Worm (Caenorhabditis elegans) whole organism, L1 larva: ENCODE results near the gene F18E9.1.
"Not testable (repeated sequence)": the region's sequence is repeated elsewhere in the genome, so short reads cannot be mapped to it uniquely, and the experiment has no call there.

Experiments
- C04F5.9 ChIP-seq: sonication (generic microtip); optimal IDR thresholded peaks from 2 replicates; lab custom pipeline; 2016; ENCODE audit warnings: missing genetic modification characterization, missing compliant biosample characterization
- C34B4.2 ChIP-seq: sonication (generic microtip); optimal IDR thresholded peaks from 2 replicates; lab custom pipeline; 2017; ENCODE audit warnings: mild to moderate bottlenecking, missing genetic modification characterization, missing compliant biosample characterization
- aha-1 ChIP-seq: fragments of 150-350 bp; optimal IDR thresholded peaks from 2 replicates; lab custom pipeline; 2014; ENCODE audit warnings: missing biosample characterization, missing genetic modification characterization
- blmp-1 ChIP-seq: fragments of 150-350 bp; optimal IDR thresholded peaks from 2 replicates; lab custom pipeline; 2014; ENCODE audit warnings: missing biosample characterization, missing genetic modification characterization
- ceh-63 ChIP-seq: fragments of 200-800 bp; sonication (Bioruptor generic); optimal IDR thresholded peaks from 2 replicates; lab custom pipeline; 2018; ENCODE audit warnings: mild to moderate bottlenecking, missing genetic modification characterization, missing compliant biosample characterization
- ceh-90 ChIP-seq: sonication (generic microtip); optimal IDR thresholded peaks from 2 replicates; lab custom pipeline; 2016; ENCODE audit warnings: missing genetic modification characterization, missing compliant biosample characterization
- efl-1 ChIP-seq, 4 experiments: fragments of 150-350 bp; optimal IDR thresholded peaks in 3 of 4; peaks in 1 of 4; 1 replicate in 1 of 4; 2 replicates in 3 of 4; lab custom pipeline; 2014; ENCODE audit warnings: missing biosample characterization in 2 of 4, missing genetic modification characterization in 2 of 4, missing genetic modification reagents in 2 of 4
- egl-13 ChIP-seq: sonication (generic microtip); optimal IDR thresholded peaks from 2 replicates; lab custom pipeline; 2016; ENCODE audit warnings: missing genotype, missing genetic modification reagents, missing genetic modification characterization, missing compliant biosample characterization
- fkh-10 ChIP-seq: sonication (generic microtip); optimal IDR thresholded peaks from 2 replicates; lab custom pipeline; 2017; ENCODE audit warnings: missing biosample characterization, missing genetic modification reagents, missing genetic modification characterization
- fkh-4 ChIP-seq: sonication (generic microtip); optimal IDR thresholded peaks from 2 replicates; lab custom pipeline; 2016; ENCODE audit warnings: missing compliant biosample characterization, missing genetic modification characterization, borderline replicate concordance
- fos-1 ChIP-seq: fragments of 150-350 bp; optimal IDR thresholded peaks from 2 replicates; lab custom pipeline; 2014; ENCODE audit warnings: missing biosample characterization, missing genetic modification characterization
- grh-1 ChIP-seq: fragments of 200-800 bp; sonication (Bioruptor generic); IDR thresholded peaks from 2 replicates; pipeline ENCODE4 v1.3.6; 2022; ENCODE audit warnings: missing genetic modification reagents, missing genetic modification characterization, missing compliant biosample characterization
- hlh-17 ChIP-seq: fragments of 200-800 bp; sonication (Bioruptor generic); optimal IDR thresholded peaks from 2 replicates; lab custom pipeline; 2018; ENCODE audit warnings: missing genetic modification characterization, mild to moderate bottlenecking, missing compliant biosample characterization, moderate library complexity, borderline replicate concordance
- hlh-4 ChIP-seq: sonication (generic microtip); optimal IDR thresholded peaks from 2 replicates; lab custom pipeline; 2016; ENCODE audit warnings: mild to moderate bottlenecking, missing genetic modification characterization, missing compliant biosample characterization
- irx-1 ChIP-seq: sonication (generic microtip); optimal IDR thresholded peaks from 2 replicates; lab custom pipeline; 2016; ENCODE audit warnings: missing genetic modification characterization, missing compliant biosample characterization
- isw-1 ChIP-seq: fragments of 200-800 bp; sonication (Bioruptor generic); IDR thresholded peaks from 2 replicates; pipeline ENCODE4 v1.3.6; 2022; ENCODE audit warnings: missing genetic modification characterization, missing compliant biosample characterization
- lin-13 ChIP-seq: fragments of 150-350 bp; optimal IDR thresholded peaks from 2 replicates; lab custom pipeline; 2014; ENCODE audit warnings: missing biosample characterization, missing genetic modification reagents, missing genetic modification characterization
- lin-14 ChIP-seq: fragments of 200-800 bp; sonication (Bioruptor generic); optimal IDR thresholded peaks from 2 replicates; lab custom pipeline; 2018; ENCODE audit warnings: mild to moderate bottlenecking, missing genetic modification characterization, moderate library complexity, missing compliant biosample characterization
- lin-15B ChIP-seq: fragments of 150-350 bp; sonication (generic microtip); optimal IDR thresholded peaks from 3 replicates; lab custom pipeline; 2014; ENCODE audit warnings: missing biosample characterization, missing genetic modification characterization
- nhr-11 ChIP-seq: fragments of 150-350 bp; optimal IDR thresholded peaks from 2 replicates; lab custom pipeline; 2014; ENCODE audit warnings: missing biosample characterization, missing genetic modification characterization
- nhr-12 ChIP-seq: sonication (generic microtip); optimal IDR thresholded peaks from 2 replicates; lab custom pipeline; 2017; ENCODE audit warnings: missing biosample characterization, missing genetic modification characterization
- nhr-19 ChIP-seq: fragments of 200-800 bp; sonication (Bioruptor generic); conservative IDR thresholded peaks from 2 replicates; pipeline ENCODE4 v1.3.6; 2022; ENCODE audit warnings: missing genetic modification characterization, missing compliant biosample characterization
- nhr-20 ChIP-seq: sonication (generic microtip); optimal IDR thresholded peaks from 2 replicates; lab custom pipeline; 2016; ENCODE audit warnings: mild to moderate bottlenecking, missing genetic modification characterization, missing compliant biosample characterization
- nhr-237 ChIP-seq: fragments of 150-350 bp; optimal IDR thresholded peaks from 2 replicates; lab custom pipeline; 2014; ENCODE audit warnings: missing biosample characterization, missing genetic modification characterization
- nhr-47 ChIP-seq: sonication (generic microtip); optimal IDR thresholded peaks from 2 replicates; lab custom pipeline; 2016; ENCODE audit warnings: mild to moderate bottlenecking, missing genetic modification characterization, moderate library complexity, missing compliant biosample characterization
- nhr-71 ChIP-seq: sonication (generic microtip); optimal IDR thresholded peaks from 2 replicates; lab custom pipeline; 2016; ENCODE audit warnings: mild to moderate bottlenecking, missing genetic modification characterization, moderate library complexity, missing compliant biosample characterization
- nhr-76 ChIP-seq: sonication (generic microtip); optimal IDR thresholded peaks from 2 replicates; lab custom pipeline; 2017; ENCODE audit warnings: missing biosample characterization, missing genetic modification characterization
- nhr-85 ChIP-seq: sonication (generic microtip); peaks from one replicate; lab custom pipeline; 2016; ENCODE audit warnings: missing genetic modification characterization, inconsistent platforms, missing compliant biosample characterization
- nhr-90 ChIP-seq: sonication (generic microtip); optimal IDR thresholded peaks from 2 replicates; lab custom pipeline; 2016; ENCODE audit warnings: mild to moderate bottlenecking, missing genetic modification characterization, missing compliant biosample characterization; ENCODE audit not compliant: poor library complexity
- pag-3 ChIP-seq: sonication (generic microtip); optimal IDR thresholded peaks from 2 replicates; lab custom pipeline; 2017; ENCODE audit warnings: missing genetic modification characterization, mild to moderate bottlenecking, missing compliant biosample characterization, antibody characterized with exemption, borderline replicate concordance; ENCODE audit not compliant: insufficient read depth
- skn-1 ChIP-seq: fragments of 150-350 bp; optimal IDR thresholded peaks from 2 replicates; lab custom pipeline; 2014; ENCODE audit warnings: missing biosample characterization, missing genetic modification characterization
- snpc-4 ChIP-seq: fragments of 150-350 bp; optimal IDR thresholded peaks from 2 replicates; lab custom pipeline; 2014; ENCODE audit warnings: missing biosample characterization, missing genetic modification characterization
- sox-4 ChIP-seq: sonication (generic microtip); optimal IDR thresholded peaks from 2 replicates; lab custom pipeline; 2016; ENCODE audit warnings: missing genetic modification characterization, missing compliant biosample characterization
- swsn-7 ChIP-seq: sonication (generic microtip); optimal IDR thresholded peaks from 2 replicates; lab custom pipeline; 2016; ENCODE audit warnings: missing genetic modification characterization, missing compliant biosample characterization
- tbx-2 ChIP-seq: sonication (generic microtip); optimal IDR thresholded peaks from 2 replicates; lab custom pipeline; 2016; ENCODE audit warnings: missing genetic modification characterization, missing compliant biosample characterization
- unc-30 ChIP-seq: sonication (generic microtip); optimal IDR thresholded peaks from 2 replicates; lab custom pipeline; 2017; ENCODE audit warnings: missing biosample characterization, missing genetic modification characterization
- vab-15 ChIP-seq: sonication (generic microtip); optimal IDR thresholded peaks from 2 replicates; lab custom pipeline; 2017; ENCODE audit warnings: missing genotype, mild to moderate bottlenecking, missing genetic modification characterization, missing compliant biosample characterization
- xbp-1 ChIP-seq: sonication (generic microtip); optimal IDR thresholded peaks from 2 replicates; lab custom pipeline; 2016; ENCODE audit warnings: missing genetic modification characterization, missing compliant biosample characterization
- zag-1 ChIP-seq: fragments of 150-350 bp; optimal IDR thresholded peaks from 2 replicates; lab custom pipeline; 2014; ENCODE audit warnings: missing biosample characterization, missing genetic modification characterization
- zip-4 ChIP-seq: fragments of 200-800 bp; sonication (Bioruptor generic); optimal IDR thresholded peaks from 2 replicates; lab custom pipeline; 2018; ENCODE audit warnings: mild to moderate bottlenecking, missing genetic modification characterization, moderate library complexity, missing compliant biosample characterization
- ztf-4 ChIP-seq: fragments of 150-350 bp; optimal IDR thresholded peaks from 2 replicates; lab custom pipeline; 2014; ENCODE audit warnings: missing biosample characterization, missing genetic modification characterization

The F18E9.1 gene

ce11 chrX:8577824-8578223 is 23.5 kb upstream of the F18E9.1 start:
- TF ChIP-seq efl-1 (optimal IDR thresholded peaks at IDR 0.05; lab: Kevin White, UChicago) = not testable (repeated sequence)
- TF ChIP-seq efl-1 (GFP tag; optimal IDR thresholded peaks at IDR 0.05 in 1 of 2; lab: Kevin White, UChicago) = peak in 1 of 2 experiments; percentile 5
- TF ChIP-seq, all 84 proteins: peak for 1; not testable (repeated sequence) for 83

DNA sequence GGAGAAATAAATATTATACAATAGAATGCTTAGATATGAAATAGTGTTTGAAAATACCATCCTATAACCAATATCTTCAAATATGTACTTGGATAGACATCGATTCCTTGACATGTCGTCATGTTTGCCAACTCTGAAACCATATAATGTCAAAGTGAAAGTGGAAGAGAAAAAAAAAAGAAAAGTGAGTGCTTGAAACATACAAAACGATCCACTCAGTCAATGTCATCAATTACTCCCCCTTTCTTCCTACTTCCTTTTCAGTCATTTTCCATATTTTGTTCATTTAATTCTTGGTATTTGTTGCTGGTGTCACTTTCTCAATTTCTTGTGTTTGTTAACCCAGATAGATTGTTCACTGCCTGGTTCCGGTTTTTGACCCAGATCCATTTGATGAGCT is 21.1 kb upstream of the F18E9.1 start, which contains the start of gene F18E9.4:
F18E9.4 (plus strand) TSS at position 301 of the 400 bp plus-strand sequence.
- TF ChIP-seq irx-1 (tag; lab: Kevin White, UChicago) (no peak), lin-15B (tag; lab: Kevin White, UChicago) (no peak), nhr-85 (no peak), fkh-4 (tag; lab: Kevin White, UChicago) (no peak), snpc-4 (tag; lab: Kevin White, UChicago) (no peak), sox-4 (no peak), xbp-1 (no peak), C34B4.2 (tag; lab: Kevin White, UChicago) (no peak), grh-1 (GFP tag; lab: Robert Waterston, UW) (no peak), ztf-4 (tag; lab: Kevin White, UChicago) (no peak), zag-1 (tag; lab: Kevin White, UChicago) (no peak), nhr-12 (no peak), egl-13 (tag; lab: Kevin White, UChicago) (no peak), nhr-11 (tag; lab: Kevin White, UChicago) (no peak), hlh-4 (tag; lab: Kevin White, UChicago) (no peak)

DNA sequence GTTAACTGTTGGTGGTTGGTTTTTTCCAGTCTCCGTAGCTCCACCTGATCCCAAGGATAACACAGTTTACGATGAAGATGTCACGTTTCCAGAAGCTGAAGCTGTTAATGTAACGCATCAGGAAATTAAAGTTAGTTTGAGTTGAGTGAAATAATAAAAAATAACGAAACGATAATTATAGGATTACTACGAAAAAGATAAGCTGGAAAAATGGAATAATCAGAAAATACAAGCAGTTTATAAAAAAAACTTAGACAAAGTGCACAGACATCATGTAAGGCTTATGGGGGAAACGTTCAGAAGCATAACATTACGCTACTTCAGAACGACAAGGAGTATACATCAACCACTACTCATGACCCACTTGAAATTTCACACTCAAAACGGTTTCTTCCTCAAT is 19.9 kb upstream of the F18E9.1 start, which contains the start of gene F18E9.8:
F18E9.8 (minus strand) TSS at position 101 of the 400 bp plus-strand sequence.
- TF ChIP-seq nhr-90 (tag; lab: Kevin White, UChicago) = no peak
- no peak for TF ChIP-seq fos-1
- no peak for TF ChIP-seq isw-1 (GFP tag; lab: Robert Waterston, UW)
- TF ChIP-seq swsn-7 (tag; lab: Kevin White, UChicago) = no peak
- no peak for TF ChIP-seq egl-13 (tag; lab: Kevin White, UChicago)
- no peak for TF ChIP-seq ceh-63 (GFP tag; lab: Kevin White, UChicago)
- TF ChIP-seq nhr-11 (tag; lab: Kevin White, UChicago) = no peak
- TF ChIP-seq zip-4 (GFP tag; lab: Kevin White, UChicago) = no peak

DNA sequence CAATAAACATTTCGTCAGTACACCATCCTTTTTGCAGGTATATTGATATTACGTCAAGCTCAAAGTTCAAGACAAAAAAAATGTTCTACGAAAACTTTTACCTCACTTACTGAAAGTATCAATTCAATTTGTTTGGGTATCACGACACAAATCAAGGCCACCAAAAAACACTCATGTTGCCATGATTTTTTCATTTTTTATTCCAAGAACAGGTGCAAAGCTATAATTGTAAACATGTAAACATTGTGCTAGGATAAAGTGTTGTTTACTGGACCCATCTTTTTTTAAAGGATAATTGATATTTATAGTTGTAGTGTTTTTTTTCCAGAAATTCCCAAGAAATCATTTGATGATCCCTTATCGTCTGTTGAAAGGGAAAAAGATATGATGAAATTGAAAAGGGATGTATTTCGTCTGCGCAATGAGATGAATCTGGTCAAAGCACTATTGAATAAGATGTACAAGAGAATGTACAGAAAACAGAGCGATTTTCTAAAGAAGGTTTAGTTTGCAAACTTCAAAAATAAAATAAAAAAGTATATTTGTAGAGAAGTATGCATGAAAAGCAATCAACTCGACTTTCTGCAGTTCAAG is 18.5 kb upstream of the F18E9.1 start:
- TF ChIP-seq pag-3 (tag; lab: Kevin White, UChicago) (no peak), lin-14 (GFP tag; lab: Kevin White, UChicago) (peak; percentile 36), nhr-76 (tag; lab: Kevin White, UChicago) (no peak), vab-15 (no peak), efl-1 (optimal IDR thresholded peaks at IDR 0.05; lab: Kevin White, UChicago) (no peak), efl-1 (GFP tag; optimal IDR thresholded peaks at IDR 0.05 in 1 of 2; lab: Kevin White, UChicago) (no peak), grh-1 (GFP tag; lab: Robert Waterston, UW) (no peak), hlh-4 (tag; lab: Kevin White, UChicago) (peak; percentile 86), aha-1 (tag; lab: Kevin White, UChicago) (no peak), blmp-1 (tag; lab: Kevin White, UChicago) (peak; percentile 90), nhr-71 (tag; lab: Kevin White, UChicago) (peak; percentile 43), C04F5.9 (tag; lab: Kevin White, UChicago) (no peak), tbx-2 (tag; lab: Kevin White, UChicago) (no peak), ceh-90 (tag; lab: Kevin White, UChicago) (no peak), lin-13 (GFP tag; lab: Kevin White, UChicago) (no peak), isw-1 (GFP tag; lab: Robert Waterston, UW) (no peak), hlh-17 (GFP tag; lab: Kevin White, UChicago) (no peak), nhr-85 (peak; percentile 55), skn-1 (tag; lab: Kevin White, UChicago) (no peak), C34B4.2 (tag; lab: Kevin White, UChicago) (no peak), fkh-10 (GFP tag; lab: Kevin White, UChicago) (no peak), unc-30 (tag; lab: Kevin White, UChicago) (no peak), egl-13 (tag; lab: Kevin White, UChicago) (no peak), nhr-19 (GFP tag; lab: Robert Waterston, UW) (0 out of 2 replicates have a peak, but pooled peaks have one; percentile 19), nhr-47 (tag; lab: Kevin White, UChicago) (peak; percentile 33), nhr-237 (no peak), nhr-20 (tag; lab: Kevin White, UChicago) (peak; percentile 41)
